Worm (Caenorhabditis elegans) whole organism, young adult: ENCODE results near the gene ZK1055.6.

Source experiments
- B0019.2 ChIP-seq: fragments of 200-800 bp; sonication (Bioruptor generic); conservative IDR thresholded peaks from 2 replicates; pipeline ENCODE4 v1.3.6; 2022; ENCODE audit warnings: missing genetic modification reagents, missing genetic modification characterization, missing compliant biosample characterization
- B0336.3 ChIP-seq: fragments of 200-800 bp; sonication (Bioruptor generic); IDR thresholded peaks from 2 replicates; pipeline ENCODE4 v1.3.6; 2022; ENCODE audit warnings: missing genetic modification characterization, missing compliant biosample characterization
- D2030.7 ChIP-seq: fragments of 200-800 bp; sonication (Bioruptor generic); IDR thresholded peaks from 2 replicates; pipeline ENCODE4 v1.3.6; 2022; ENCODE audit warnings: missing genetic modification reagents, missing genetic modification characterization, missing compliant biosample characterization
- F10E7.11 ChIP-seq: sonication (generic microtip); optimal IDR thresholded peaks from 2 replicates; lab custom pipeline; 2017; ENCODE audit warnings: mild to moderate bottlenecking, missing genetic modification characterization, moderate library complexity, missing compliant biosample characterization
- F22D6.2 ChIP-seq: sonication (generic microtip); optimal IDR thresholded peaks from 2 replicates; lab custom pipeline; 2016; ENCODE audit warnings: mild to moderate bottlenecking, missing genetic modification characterization, missing compliant biosample characterization
- F23B12.7 ChIP-seq: sonication (generic microtip); optimal IDR thresholded peaks from 2 replicates; lab custom pipeline; 2017; ENCODE audit warnings: missing genetic modification characterization, mild to moderate bottlenecking, missing compliant biosample characterization, antibody characterized with exemption, moderate library complexity; ENCODE audit not compliant: insufficient read depth
- F49E8.2 ChIP-seq: sonication (generic microtip); optimal IDR thresholded peaks from 3 replicates; lab custom pipeline; 2017; ENCODE audit warnings: missing genetic modification characterization, mild to moderate bottlenecking, missing compliant biosample characterization, antibody characterized with exemption, moderate library complexity; ENCODE audit not compliant: insufficient read depth
- F57A8.1 ChIP-seq: fragments of 200-800 bp; sonication (Bioruptor generic); optimal IDR thresholded peaks from 2 replicates; lab custom pipeline; 2018; ENCODE audit warnings: mild to moderate bottlenecking, missing genetic modification characterization, moderate library complexity, missing compliant biosample characterization
- K12H6.12 ChIP-seq: fragments of 200-800 bp; sonication (Bioruptor generic); optimal IDR thresholded peaks from 2 replicates; lab custom pipeline; 2018; ENCODE audit warnings: mild to moderate bottlenecking, missing genetic modification characterization, missing compliant biosample characterization
- T07F8.4 ChIP-seq: sonication (generic microtip); optimal IDR thresholded peaks from 2 replicates; lab custom pipeline; 2016; ENCODE audit warnings: mild to moderate bottlenecking, missing genetic modification characterization, moderate library complexity, missing compliant biosample characterization
- Y53F4B.3 ChIP-seq: fragments of 200-800 bp; sonication (Bioruptor generic); IDR thresholded peaks from 2 replicates; pipeline ENCODE4 v1.3.6; 2022; ENCODE audit warnings: missing genetic modification reagents, missing genetic modification characterization, missing compliant biosample characterization
- Y53G8AR.9 ChIP-seq: fragments of 200-800 bp; sonication (Bioruptor generic); conservative IDR thresholded peaks from 2 replicates; pipeline ENCODE4 v1.3.6; 2022; ENCODE audit warnings: missing genetic modification reagents, missing genetic modification characterization, missing compliant biosample characterization
- Y79H2A.3 ChIP-seq: fragments of 200-800 bp; sonication (Bioruptor generic); conservative IDR thresholded peaks from 2 replicates; pipeline ENCODE4 v1.3.6; 2022; ENCODE audit warnings: missing genetic modification reagents, missing genetic modification characterization, missing compliant biosample characterization
- ZK185.1 ChIP-seq: sonication (generic microtip); optimal IDR thresholded peaks from 2 replicates; lab custom pipeline; 2016; ENCODE audit warnings: mild to moderate bottlenecking, missing genetic modification characterization, missing compliant biosample characterization; ENCODE audit not compliant: poor library complexity, severe bottlenecking
- akir-1 ChIP-seq: fragments of 200-800 bp; sonication (Bioruptor generic); optimal IDR thresholded peaks from 2 replicates; lab custom pipeline; 2018; ENCODE audit warnings: mild to moderate bottlenecking, missing genetic modification characterization, moderate library complexity, missing compliant biosample characterization
- aptf-2 ChIP-seq: fragments of 200-800 bp; sonication (Bioruptor generic); conservative IDR thresholded peaks from 2 replicates; pipeline ENCODE4 v1.3.6; 2022; ENCODE audit warnings: missing genetic modification reagents, missing genetic modification characterization, missing compliant biosample characterization
- aptf-3 ChIP-seq: fragments of 200-800 bp; sonication (Bioruptor generic); IDR thresholded peaks from 2 replicates; pipeline ENCODE4 v1.3.6; 2022; ENCODE audit warnings: missing genetic modification characterization, missing compliant biosample characterization
- attf-6 ChIP-seq: fragments of 200-800 bp; sonication (Bioruptor generic); IDR thresholded peaks from 2 replicates; pipeline ENCODE4 v1.3.6; 2022; ENCODE audit warnings: missing genetic modification reagents, missing genetic modification characterization, missing compliant biosample characterization
- bed-1 ChIP-seq: fragments of 200-800 bp; sonication (Bioruptor generic); IDR thresholded peaks from 2 replicates; pipeline ENCODE4 v1.3.6; 2022; ENCODE audit warnings: missing genetic modification reagents, missing genetic modification characterization, missing compliant biosample characterization
- bed-2 ChIP-seq: fragments of 200-800 bp; sonication (Bioruptor generic); IDR thresholded peaks from 2 replicates; pipeline ENCODE4 v1.3.6; 2022; ENCODE audit warnings: missing genetic modification reagents, missing genetic modification characterization, missing compliant biosample characterization
- ccch-3 ChIP-seq: fragments of 200-800 bp; sonication (Bioruptor generic); optimal IDR thresholded peaks from 2 replicates; lab custom pipeline; 2018; ENCODE audit warnings: mild to moderate bottlenecking, missing genetic modification characterization, missing compliant biosample characterization
- ceh-79 ChIP-seq: sonication (generic microtip); optimal IDR thresholded peaks from 2 replicates; lab custom pipeline; 2017; ENCODE audit warnings: mild to moderate bottlenecking, missing genetic modification characterization, missing compliant biosample characterization
- die-1 ChIP-seq: sonication (generic microtip); optimal IDR thresholded peaks from 2 replicates; lab custom pipeline; 2016; ENCODE audit warnings: missing genotype, mild to moderate bottlenecking, missing genetic modification characterization, missing compliant biosample characterization
- dox-1 ChIP-seq: fragments of 200-800 bp; sonication (Bioruptor generic); IDR thresholded peaks from 2 replicates; pipeline ENCODE4 v1.3.6; 2022; ENCODE audit warnings: missing genetic modification reagents, missing genetic modification characterization, missing compliant biosample characterization
- egl-44 ChIP-seq: fragments of 200-800 bp; sonication (Bioruptor generic); IDR thresholded peaks from 2 replicates; pipeline ENCODE4 v1.3.6; 2022; ENCODE audit warnings: missing genetic modification reagents, missing genetic modification characterization, missing compliant biosample characterization
- egrh-3 ChIP-seq: fragments of 200-800 bp; sonication (Bioruptor generic); IDR thresholded peaks from 2 replicates; pipeline ENCODE4 v1.3.6; 2022; ENCODE audit warnings: missing genetic modification reagents, missing genetic modification characterization, missing compliant biosample characterization
- ekl-4 ChIP-seq: fragments of 200-800 bp; sonication (Bioruptor generic); IDR thresholded peaks from 2 replicates; pipeline ENCODE4 v1.3.6; 2022; ENCODE audit warnings: missing genetic modification reagents, missing genetic modification characterization, missing compliant biosample characterization
- hlh-12 ChIP-seq: sonication (generic microtip); optimal IDR thresholded peaks from 2 replicates; lab custom pipeline; 2016; ENCODE audit warnings: missing genetic modification characterization, missing compliant biosample characterization
- hlh-26 ChIP-seq: fragments of 200-800 bp; sonication (Bioruptor generic); conservative IDR thresholded peaks from 2 replicates; pipeline ENCODE4 v1.3.6; 2022; ENCODE audit warnings: missing genetic modification reagents, missing genetic modification characterization, missing compliant biosample characterization
- hmg-20 ChIP-seq: fragments of 200-800 bp; sonication (Bioruptor generic); IDR thresholded peaks from 2 replicates; pipeline ENCODE4 v1.3.6; 2022; ENCODE audit warnings: missing genetic modification reagents, missing genetic modification characterization, missing compliant biosample characterization
- hrde-1 ChIP-seq: sonication (generic microtip); optimal IDR thresholded peaks from 2 replicates; lab custom pipeline; 2016; ENCODE audit warnings: missing genetic modification characterization, mild to moderate bottlenecking, missing compliant biosample characterization, moderate library complexity, missing genotype, missing genetic modification reagents, borderline replicate concordance
- let-607 ChIP-seq, 2 experiments: fragments of 200-800 bp in 1 of 2; sonication (Bioruptor generic) in 1 of 2; sonication (generic microtip) in 1 of 2; optimal IDR thresholded peaks; 2 replicates each; lab custom pipeline; 2016 to 2018; ENCODE audit warnings: mild to moderate bottlenecking in 2 of 2, missing compliant biosample characterization in 2 of 2, missing genetic modification characterization in 2 of 2, moderate library complexity in 2 of 2, missing genotype in 1 of 2
- lin-26 ChIP-seq: fragments of 200-800 bp; sonication (Bioruptor generic); IDR thresholded peaks from 2 replicates; pipeline ENCODE4 v1.3.6; 2022; ENCODE audit warnings: missing genetic modification reagents, missing genetic modification characterization, missing compliant biosample characterization
- lsy-27 ChIP-seq: sonication (generic microtip); optimal IDR thresholded peaks from 2 replicates; lab custom pipeline; 2017; ENCODE audit warnings: missing genetic modification characterization, mild to moderate bottlenecking, missing compliant biosample characterization, antibody characterized with exemption, missing genotype, borderline replicate concordance; ENCODE audit not compliant: insufficient read depth
- madf-10 ChIP-seq: sonication (generic microtip); optimal IDR thresholded peaks from 2 replicates; lab custom pipeline; 2016; ENCODE audit warnings: mild to moderate bottlenecking, missing genetic modification characterization, missing compliant biosample characterization
- madf-3 ChIP-seq: fragments of 200-800 bp; sonication (Bioruptor generic); IDR thresholded peaks from 2 replicates; pipeline ENCODE4 v1.3.6; 2022; ENCODE audit warnings: missing genetic modification reagents, missing genetic modification characterization, missing compliant biosample characterization
- madf-6 ChIP-seq: fragments of 200-800 bp; sonication (Bioruptor generic); IDR thresholded peaks from 2 replicates; pipeline ENCODE4 v1.3.6; 2022; ENCODE audit warnings: missing genetic modification reagents, missing genetic modification characterization, missing compliant biosample characterization
- mel-28 ChIP-seq: sonication (generic microtip); optimal IDR thresholded peaks from 2 replicates; lab custom pipeline; 2016; ENCODE audit warnings: borderline replicate concordance, mild to moderate bottlenecking, missing genetic modification characterization, missing compliant biosample characterization
- mes-4 ChIP-seq: sonication (generic microtip); optimal IDR thresholded peaks from 2 replicates; lab custom pipeline; 2016; ENCODE audit warnings: missing genotype, missing genetic modification characterization, missing compliant biosample characterization
- nfya-1 ChIP-seq: sonication (generic microtip); optimal IDR thresholded peaks from 2 replicates; lab custom pipeline; 2017; ENCODE audit warnings: antibody characterized with exemption, missing compliant biosample characterization, missing genetic modification characterization, borderline replicate concordance; ENCODE audit not compliant: insufficient read depth
- pbrm-1 ChIP-seq: fragments of 200-800 bp; sonication (Bioruptor generic); IDR thresholded peaks from 2 replicates; pipeline ENCODE4 v1.3.6; 2022; ENCODE audit warnings: missing genetic modification reagents, missing genetic modification characterization, missing compliant biosample characterization
- rec-8 ChIP-seq, 2 experiments: sonication (generic microtip); optimal IDR thresholded peaks; 2 replicates each; lab custom pipeline; 2016; ENCODE audit warnings: mild to moderate bottlenecking in 2 of 2, missing genetic modification characterization in 2 of 2, missing genetic modification reagents in 2 of 2, missing genotype in 2 of 2, missing biosample characterization in 1 of 2, missing compliant biosample characterization in 1 of 2, moderate library complexity in 1 of 2
- sdz-38 ChIP-seq: sonication (generic microtip); optimal IDR thresholded peaks from 2 replicates; lab custom pipeline; 2016; ENCODE audit warnings: missing genotype, missing genetic modification characterization, missing compliant biosample characterization
- snpc-1.1 ChIP-seq: sonication (generic microtip); optimal IDR thresholded peaks from 2 replicates; lab custom pipeline; 2017; ENCODE audit warnings: missing genetic modification characterization, mild to moderate bottlenecking, missing compliant biosample characterization, antibody characterized with exemption, moderate library complexity, missing genotype, missing genetic modification reagents; ENCODE audit not compliant: insufficient read depth
- zfh-2 ChIP-seq: fragments of 200-800 bp; sonication (Bioruptor generic); conservative IDR thresholded peaks from 2 replicates; pipeline ENCODE4 v1.3.6; 2022; ENCODE audit warnings: missing genetic modification reagents, missing genetic modification characterization, missing compliant biosample characterization
- ztf-26 ChIP-seq: sonication (generic microtip); optimal IDR thresholded peaks from 2 replicates; lab custom pipeline; 2017; ENCODE audit warnings: missing genetic modification characterization, missing compliant biosample characterization
- ztf-28 ChIP-seq: fragments of 200-800 bp; sonication (Bioruptor generic); IDR thresholded peaks from 2 replicates; pipeline ENCODE4 v1.3.6; 2022; ENCODE audit warnings: missing genetic modification reagents, missing genetic modification characterization, missing compliant biosample characterization

The ZK1055.6 gene

ce11 chrV:6559585-6559984 is 42.8 kb downstream of the ZK1055.6 start:
- TF ChIP-seq F22D6.2 (tag; lab: Kevin White, UChicago) (no peak), ZK185.1 (peak; percentile 41), F23B12.7 (tag; lab: Kevin White, UChicago) (peak; percentile 57), ceh-79 (tag; lab: Kevin White, UChicago) (peak; percentile 48), Y79H2A.3 (GFP tag; lab: Robert Waterston, UW) (no peak), egrh-3 (GFP tag; lab: Robert Waterston, UW) (no peak), madf-10 (peak; percentile 55), lsy-27 (tag; lab: Kevin White, UChicago) (no peak), zfh-2 (no peak), lin-26 (GFP tag; lab: Robert Waterston, UW) (peak; percentile 94), B0019.2 (GFP tag; lab: Robert Waterston, UW) (peak; percentile 25; the same call in 1 of the 2 replicates), snpc-1.1 (tag; lab: Kevin White, UChicago) (peak; percentile 31), madf-6 (GFP tag; lab: Robert Waterston, UW) (no peak; the same call in 1 of the 2 replicates), Y53F4B.3 (GFP tag; lab: Robert Waterston, UW) (no peak), ztf-28 (GFP tag; lab: Robert Waterston, UW) (no peak), hlh-12 (tag; lab: Kevin White, UChicago) (no peak), K12H6.12 (no peak), hrde-1 (tag; lab: Kevin White, UChicago) (peak; percentile 70), F57A8.1 (GFP tag; lab: Kevin White, UChicago) (peak; percentile 66), ekl-4 (GFP tag; lab: Robert Waterston, UW) (peak; percentile 64), rec-8 (tag; optimal IDR thresholded peaks at IDR 0.05; lab: Kevin White, UChicago) (peak; percentile 69 to 81), ztf-26 (peak; percentile 24), bed-2 (GFP tag; lab: Robert Waterston, UW) (no peak), aptf-2 (GFP tag; lab: Robert Waterston, UW) (no peak), Y53G8AR.9 (no peak), dox-1 (GFP tag; lab: Robert Waterston, UW) (no peak), mes-4 (peak; percentile 39), akir-1 (GFP tag; lab: Kevin White, UChicago) (no peak), attf-6 (no peak), let-607 (tag; optimal IDR thresholded peaks at IDR 0.05; lab: Kevin White, UChicago) (peak; percentile 10 to 16), mel-28 (tag; lab: Kevin White, UChicago) (no peak), sdz-38 (no peak), madf-3 (GFP tag; lab: Robert Waterston, UW) (no peak), B0336.3 (no peak), egl-44 (GFP tag; lab: Robert Waterston, UW) (peak; percentile 85), pbrm-1 (GFP tag; lab: Robert Waterston, UW) (no peak), D2030.7 (GFP tag; lab: Robert Waterston, UW) (peak; percentile 69; the same call in 1 of the 2 replicates), bed-1 (GFP tag; lab: Robert Waterston, UW) (no peak), ccch-3 (GFP tag; lab: Kevin White, UChicago) (no peak), T07F8.4 (tag; lab: Kevin White, UChicago) (peak; percentile 69), F49E8.2 (tag; lab: Kevin White, UChicago) (no peak), aptf-3 (GFP tag; lab: Robert Waterston, UW) (no peak; the same call in 1 of the 2 replicates), F10E7.11 (no peak), hmg-20 (GFP tag; lab: Robert Waterston, UW) (no peak), die-1 (tag; lab: Kevin White, UChicago) (peak; percentile 89), hlh-26 (GFP tag; lab: Robert Waterston, UW) (no peak), nfya-1 (tag; lab: Kevin White, UChicago) (no peak)
